Worm (Caenorhabditis elegans): ENCODE results near the gene dnj-23.

- TF ChIP-seq nhr-28 (tag; optimal IDR thresholded peaks at IDR 0.05), result no peak
- TF ChIP-seq mep-1 (tag; optimal IDR thresholded peaks at IDR 0.05), result no peak
- TF ChIP-seq sptf-1 (tag; optimal IDR thresholded peaks at IDR 0.05), result no peak
- no peak for TF ChIP-seq elt-1 (tag; optimal IDR thresholded peaks at IDR 0.05; ENCODE audit: borderline replicate concordance, insufficient read depth)
- TF ChIP-seq nhr-76 (tag; optimal IDR thresholded peaks at IDR 0.05), result no peak
- no peak for TF ChIP-seq ztf-11 (tag; optimal IDR thresholded peaks at IDR 0.05)
- TF ChIP-seq nhr-237 (tag; optimal IDR thresholded peaks at IDR 0.05), result no peak
- TF ChIP-seq ces-1 (GFP tag; optimal IDR thresholded peaks at IDR 0.05), result no peak
- no peak for TF ChIP-seq pha-4 (tag; optimal IDR thresholded peaks at IDR 0.05)
- no peak for TF ChIP-seq snpc-4 (tag; optimal IDR thresholded peaks at IDR 0.05)
- no peak for TF ChIP-seq elt-3 (tag; optimal IDR thresholded peaks at IDR 0.05)
- TF ChIP-seq M03D4.4 (tag; optimal IDR thresholded peaks at IDR 0.05), result no peak
- TF ChIP-seq nhr-12 (tag; optimal IDR thresholded peaks at IDR 0.05), result no peak
- TF ChIP-seq blmp-1 (tag; optimal IDR thresholded peaks at IDR 0.05), result no peak
Observed at ce11 chrII:9125007-9125406, 16.6 kb upstream of the dnj-23 start.

All from whole organism, mixed stage, embryonic.